Worm (Caenorhabditis elegans) whole organism, young adult: ENCODE results near the gene pho-13.

Experiments used
- B0019.2 ChIP-seq: fragments of 200-800 bp; sonication (Bioruptor generic); conservative IDR thresholded peaks from 2 replicates; pipeline ENCODE4 v1.3.6; 2022; ENCODE audit warnings: missing genetic modification reagents, missing genetic modification characterization, missing compliant biosample characterization
- C06A6.2 ChIP-seq: fragments of 200-800 bp; sonication (Bioruptor generic); conservative IDR thresholded peaks from 2 replicates; pipeline ENCODE4 v1.3.6; 2022; ENCODE audit warnings: missing genetic modification characterization, missing compliant biosample characterization
- F23B12.7 ChIP-seq: sonication (generic microtip); optimal IDR thresholded peaks from 2 replicates; lab custom pipeline; 2017; ENCODE audit warnings: missing genetic modification characterization, mild to moderate bottlenecking, missing compliant biosample characterization, antibody characterized with exemption, moderate library complexity; ENCODE audit not compliant: insufficient read depth
- F33H1.4 ChIP-seq: fragments of 200-800 bp; sonication (Bioruptor generic); IDR thresholded peaks from 2 replicates; pipeline ENCODE4 v1.3.6; 2022; ENCODE audit warnings: missing genetic modification reagents, missing genetic modification characterization, missing compliant biosample characterization
- F49E8.2 ChIP-seq: sonication (generic microtip); optimal IDR thresholded peaks from 3 replicates; lab custom pipeline; 2017; ENCODE audit warnings: missing genetic modification characterization, mild to moderate bottlenecking, missing compliant biosample characterization, antibody characterized with exemption, moderate library complexity; ENCODE audit not compliant: insufficient read depth
- F52B5.7 ChIP-seq: sonication (generic microtip); optimal IDR thresholded peaks from 2 replicates; lab custom pipeline; 2016; ENCODE audit warnings: mild to moderate bottlenecking, missing genetic modification characterization, missing compliant biosample characterization
- F55B11.4 ChIP-seq: sonication (generic microtip); optimal IDR thresholded peaks from 2 replicates; lab custom pipeline; 2016; ENCODE audit warnings: missing compliant biosample characterization, missing genetic modification characterization, borderline replicate concordance; ENCODE audit not compliant: insufficient read depth
- K11D2.4 ChIP-seq: fragments of 200-800 bp; sonication (Bioruptor generic); IDR thresholded peaks from 2 replicates; pipeline ENCODE4 v1.3.6; 2022; ENCODE audit warnings: missing genetic modification reagents, missing genetic modification characterization, missing compliant biosample characterization
- K12H6.12 ChIP-seq: fragments of 200-800 bp; sonication (Bioruptor generic); optimal IDR thresholded peaks from 2 replicates; lab custom pipeline; 2018; ENCODE audit warnings: mild to moderate bottlenecking, missing genetic modification characterization, missing compliant biosample characterization
- Y56A3A.18 ChIP-seq: fragments of 200-800 bp; sonication (Bioruptor generic); IDR thresholded peaks from 2 replicates; pipeline ENCODE4 v1.3.6; 2022; ENCODE audit warnings: missing genetic modification reagents, missing genetic modification characterization, missing compliant biosample characterization
- Y67H2A.10 ChIP-seq: fragments of 200-800 bp; sonication (Bioruptor generic); conservative IDR thresholded peaks from 2 replicates; pipeline ENCODE4 v1.3.6; 2022; ENCODE audit warnings: missing genetic modification reagents, missing genetic modification characterization, missing compliant biosample characterization
- Y79H2A.3 ChIP-seq: fragments of 200-800 bp; sonication (Bioruptor generic); conservative IDR thresholded peaks from 2 replicates; pipeline ENCODE4 v1.3.6; 2022; ENCODE audit warnings: missing genetic modification reagents, missing genetic modification characterization, missing compliant biosample characterization
- ZK185.1 ChIP-seq: sonication (generic microtip); optimal IDR thresholded peaks from 2 replicates; lab custom pipeline; 2016; ENCODE audit warnings: mild to moderate bottlenecking, missing genetic modification characterization, missing compliant biosample characterization; ENCODE audit not compliant: poor library complexity, severe bottlenecking
- akir-1 ChIP-seq: fragments of 200-800 bp; sonication (Bioruptor generic); optimal IDR thresholded peaks from 2 replicates; lab custom pipeline; 2018; ENCODE audit warnings: mild to moderate bottlenecking, missing genetic modification characterization, moderate library complexity, missing compliant biosample characterization
- atf-7 ChIP-seq: sonication (generic microtip); optimal IDR thresholded peaks from 2 replicates; lab custom pipeline; 2017; ENCODE audit warnings: mild to moderate bottlenecking, missing genetic modification characterization, missing compliant biosample characterization
- cebp-1 ChIP-seq, 2 experiments: fragments of 200-800 bp in 1 of 2; sonication (Bioruptor generic) in 1 of 2; sonication (generic microtip) in 1 of 2; IDR thresholded peaks in 1 of 2; optimal IDR thresholded peaks in 1 of 2; 2 replicates each; pipeline versions ENCODE4 v1.3.6 to Lab custom; 2017 to 2022; ENCODE audit warnings: missing compliant biosample characterization in 2 of 2, missing genetic modification characterization in 2 of 2, mild to moderate bottlenecking in 1 of 2, missing genetic modification reagents in 1 of 2, moderate library complexity in 1 of 2
- ceh-58 ChIP-seq: fragments of 200-800 bp; sonication (Bioruptor generic); IDR thresholded peaks from 2 replicates; pipeline ENCODE4 v1.3.6; 2022; ENCODE audit warnings: missing genetic modification characterization, missing compliant biosample characterization
- ceh-91 ChIP-seq: fragments of 200-800 bp; sonication (Bioruptor generic); IDR thresholded peaks from 2 replicates; pipeline ENCODE4 v1.3.6; 2022; ENCODE audit warnings: missing genetic modification reagents, missing genetic modification characterization, missing compliant biosample characterization
- chd-7 ChIP-seq: sonication (generic microtip); optimal IDR thresholded peaks from 2 replicates; lab custom pipeline; 2016; ENCODE audit warnings: mild to moderate bottlenecking, missing genetic modification characterization, moderate library complexity, missing compliant biosample characterization
- die-1 ChIP-seq: sonication (generic microtip); optimal IDR thresholded peaks from 2 replicates; lab custom pipeline; 2016; ENCODE audit warnings: missing genotype, mild to moderate bottlenecking, missing genetic modification characterization, missing compliant biosample characterization
- egl-18 ChIP-seq: fragments of 200-800 bp; sonication (Bioruptor generic); IDR thresholded peaks from 2 replicates; pipeline ENCODE4 v1.3.6; 2022; ENCODE audit warnings: missing genetic modification reagents, missing genetic modification characterization, missing compliant biosample characterization
- gei-17 ChIP-seq: fragments of 200-800 bp; sonication (Bioruptor generic); optimal IDR thresholded peaks from 2 replicates; lab custom pipeline; 2018; ENCODE audit warnings: mild to moderate bottlenecking, missing genetic modification characterization, missing compliant biosample characterization
- him-1 ChIP-seq: sonication (generic microtip); optimal IDR thresholded peaks from 2 replicates; lab custom pipeline; 2016; ENCODE audit warnings: missing genotype, missing genetic modification reagents, missing genetic modification characterization, missing compliant biosample characterization
- lin-35 ChIP-seq, 3 experiments: fragments of 150-350 bp in 2 of 3; sonication (generic microtip) in 1 of 3; optimal IDR thresholded peaks; 2 replicates each; lab custom pipeline; 2014 to 2018; ENCODE audit warnings: missing biosample characterization in 3 of 3, missing genetic modification characterization in 3 of 3, missing genetic modification reagents in 3 of 3
- lin-54 ChIP-seq: fragments of 200-800 bp; sonication (Bioruptor generic); optimal IDR thresholded peaks from 2 replicates; lab custom pipeline; 2018; ENCODE audit warnings: mild to moderate bottlenecking, missing genetic modification characterization, missing compliant biosample characterization
- madf-6 ChIP-seq: fragments of 200-800 bp; sonication (Bioruptor generic); IDR thresholded peaks from 2 replicates; pipeline ENCODE4 v1.3.6; 2022; ENCODE audit warnings: missing genetic modification reagents, missing genetic modification characterization, missing compliant biosample characterization
- mes-4 ChIP-seq: sonication (generic microtip); optimal IDR thresholded peaks from 2 replicates; lab custom pipeline; 2016; ENCODE audit warnings: missing genotype, missing genetic modification characterization, missing compliant biosample characterization
- mxl-1 ChIP-seq: sonication (generic microtip); optimal IDR thresholded peaks from 2 replicates; lab custom pipeline; 2016; ENCODE audit warnings: missing genetic modification characterization, missing compliant biosample characterization
- nfya-2 ChIP-seq: fragments of 200-800 bp; sonication (Bioruptor generic); IDR thresholded peaks from 2 replicates; pipeline ENCODE4 v1.3.6; 2022; ENCODE audit warnings: missing genetic modification reagents, missing genetic modification characterization, missing compliant biosample characterization
- nhr-120 ChIP-seq: fragments of 200-800 bp; sonication (Bioruptor generic); IDR thresholded peaks from 2 replicates; pipeline ENCODE4 v1.3.6; 2022; ENCODE audit warnings: missing genetic modification characterization, missing compliant biosample characterization
- nhr-80 ChIP-seq: sonication (generic microtip); optimal IDR thresholded peaks from 2 replicates; lab custom pipeline; 2016; ENCODE audit warnings: missing genetic modification characterization, missing compliant biosample characterization
- sea-2 ChIP-seq: fragments of 200-800 bp; sonication (Bioruptor generic); IDR thresholded peaks from 2 replicates; pipeline ENCODE4 v1.3.6; 2022; ENCODE audit warnings: missing genetic modification characterization, missing compliant biosample characterization
- snpc-1.1 ChIP-seq: sonication (generic microtip); optimal IDR thresholded peaks from 2 replicates; lab custom pipeline; 2017; ENCODE audit warnings: missing genetic modification characterization, mild to moderate bottlenecking, missing compliant biosample characterization, antibody characterized with exemption, moderate library complexity, missing genotype, missing genetic modification reagents; ENCODE audit not compliant: insufficient read depth
- xnd-1 ChIP-seq: sonication (generic microtip); optimal IDR thresholded peaks from 2 replicates; lab custom pipeline; 2016; ENCODE audit warnings: missing genotype, missing genetic modification reagents, missing genetic modification characterization, missing compliant biosample characterization
- ztf-18 ChIP-seq: sonication (generic microtip); optimal IDR thresholded peaks from 2 replicates; lab custom pipeline; 2016; ENCODE audit warnings: missing genotype, mild to moderate bottlenecking, missing genetic modification characterization, missing compliant biosample characterization

pho-13 gene

ce11 chrII:8764332-8764731 is 42.5 kb downstream of the pho-13 start:
- no peak for TF ChIP-seq F52B5.7
- no peak for TF ChIP-seq B0019.2 (GFP tag; lab: Robert Waterston, UW)
- no peak for TF ChIP-seq snpc-1.1 (tag; lab: Kevin White, UChicago)
- TF ChIP-seq mes-4 (tag; lab: Kevin White, UChicago): no peak
- no peak for TF ChIP-seq lin-35 (GFP tag; optimal IDR thresholded peaks at IDR 0.05; lab: Kevin White, UChicago)
- TF ChIP-seq K11D2.4 (GFP tag; lab: Robert Waterston, UW): no peak

DNA sequence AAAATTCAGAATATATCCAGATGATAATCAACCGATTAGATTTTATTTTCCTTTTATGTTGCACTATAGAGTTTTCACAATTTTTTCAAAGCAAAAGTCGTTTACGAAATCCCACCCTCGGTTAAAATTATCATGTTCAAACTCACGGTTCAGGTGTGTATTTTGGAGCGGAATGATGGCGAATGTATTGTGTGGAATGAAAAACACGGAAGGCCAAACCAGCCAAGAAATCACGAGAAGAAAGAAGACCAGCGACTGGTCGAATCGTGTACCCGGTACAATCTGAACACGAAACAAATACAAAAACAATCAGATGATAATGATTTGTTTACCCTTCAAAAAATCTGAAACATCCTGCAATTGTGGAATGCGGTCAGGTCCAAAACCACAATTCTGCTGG is 43.5 kb downstream of the pho-13 start:
- TF ChIP-seq gei-17 (no peak), chd-7 (tag; lab: Kevin White, UChicago) (no peak), die-1 (tag; lab: Kevin White, UChicago) (no peak), Y56A3A.18 (GFP tag; lab: Robert Waterston, UW) (no peak), K12H6.12 (tag; lab: Kevin White, UChicago) (no peak), sea-2 (GFP tag; lab: Robert Waterston, UW) (no peak), F23B12.7 (tag; lab: Kevin White, UChicago) (no peak), nfya-2 (GFP tag; lab: Robert Waterston, UW) (no peak), mes-4 (tag; lab: Kevin White, UChicago) (no peak), mxl-1 (tag; lab: Kevin White, UChicago) (no peak), him-1 (tag; lab: Kevin White, UChicago) (no peak), lin-54 (GFP tag; lab: Kevin White, UChicago) (no peak), ceh-91 (GFP tag; lab: Robert Waterston, UW) (no peak), madf-6 (GFP tag; lab: Robert Waterston, UW) (no peak), ZK185.1 (tag; lab: Kevin White, UChicago) (no peak), cebp-1 (GFP tag; IDR thresholded peaks at IDR 0.05; lab: Robert Waterston, UW) (no peak), cebp-1 (tag; optimal IDR thresholded peaks at IDR 0.05; lab: Kevin White, UChicago) (no peak), ztf-18 (tag; lab: Kevin White, UChicago) (no peak)

DNA sequence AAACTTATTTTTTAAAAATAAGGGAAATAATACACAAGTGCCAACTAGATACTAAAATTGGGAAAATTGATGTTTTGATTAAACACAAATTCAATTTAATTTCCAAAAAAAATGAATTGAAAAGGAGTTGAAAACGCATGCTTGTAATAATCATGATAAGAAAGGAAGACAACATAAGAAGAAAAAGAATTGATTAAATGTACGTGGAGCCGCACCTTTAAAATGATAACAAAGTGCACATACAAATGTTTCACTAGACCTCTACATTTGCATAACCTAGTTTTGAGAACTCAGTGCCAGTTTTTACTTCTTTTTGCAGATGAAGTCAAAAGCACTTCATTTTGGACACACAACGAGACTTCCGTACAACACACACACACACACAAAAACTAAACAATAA is 45.1 kb downstream of the pho-13 start:
- TF ChIP-seq Y67H2A.10 (GFP tag; lab: Robert Waterston, UW) (no peak), xnd-1 (tag; lab: Kevin White, UChicago) (no peak), nhr-80 (tag; lab: Kevin White, UChicago) (peak; percentile 55), Y79H2A.3 (GFP tag; lab: Robert Waterston, UW) (no peak), F55B11.4 (tag; lab: Kevin White, UChicago) (no peak), madf-6 (GFP tag; lab: Robert Waterston, UW) (no peak), atf-7 (tag; lab: Kevin White, UChicago) (no peak)

ce11 chrII:8759493-8759892 is 47.3 kb downstream of the pho-13 start, which contains the start of gene fut-1:
fut-1 (minus strand) TSS chrII:8759593.
- TF ChIP-seq ceh-58 (no peak), F33H1.4 (GFP tag; lab: Robert Waterston, UW) (no peak), nhr-120 (GFP tag; lab: Robert Waterston, UW) (no peak), C06A6.2 (GFP tag; lab: Robert Waterston, UW) (no peak), lin-54 (GFP tag; lab: Kevin White, UChicago) (no peak), akir-1 (no peak), egl-18 (no peak), F49E8.2 (tag; lab: Kevin White, UChicago) (no peak)
